Worm (Caenorhabditis elegans): ENCODE data around the gene Y69F12A.1.

Gene Y69F12A.1

ce11 chrIII:7462295-7462694, 5.6 kb downstream of the Y69F12A.1 start, which contains the start of gene fipr-20:
fipr-20 (minus strand) TSS chrIII:7462395.
- TF ChIP-seq lin-13 (GFP tag; optimal IDR thresholded peaks at IDR 0.05), result no peak
- no peak for TF ChIP-seq nhr-11 (tag; optimal IDR thresholded peaks at IDR 0.05)
- TF ChIP-seq ztf-4 (tag; optimal IDR thresholded peaks at IDR 0.05), result no peak
- TF ChIP-seq blmp-1 (tag; optimal IDR thresholded peaks at IDR 0.05; ENCODE audit: insufficient read depth), result no peak
- no peak for TF ChIP-seq dmd-4 (tag; optimal IDR thresholded peaks at IDR 0.05)
- no peak for TF ChIP-seq ceh-82 (tag; optimal IDR thresholded peaks at IDR 0.05)
- TF ChIP-seq ceh-16 (tag; optimal IDR thresholded peaks at IDR 0.05), result no peak
- no peak for TF ChIP-seq skn-1 (tag; optimal IDR thresholded peaks at IDR 0.05)
- TF ChIP-seq nhr-237 (tag; optimal IDR thresholded peaks at IDR 0.05), result no peak
- no peak for TF ChIP-seq sma-3 (GFP tag; optimal IDR thresholded peaks at IDR 0.05)
- TF ChIP-seq ztf-11 (tag; optimal IDR thresholded peaks at IDR 0.05), result no peak
- TF ChIP-seq ztf-1 (GFP tag; conservative IDR thresholded peaks at IDR 0.05), result no peak
- no peak for TF ChIP-seq nhr-21 (tag; optimal IDR thresholded peaks at IDR 0.05)
- no peak for TF ChIP-seq unc-55 (GFP tag; optimal IDR thresholded peaks at IDR 0.05)
- TF ChIP-seq peb-1 (tag; optimal IDR thresholded peaks at IDR 0.05), result no peak
- no peak for TF ChIP-seq ZK546.5 (tag; optimal IDR thresholded peaks at IDR 0.05)
- TF ChIP-seq mab-5 (tag; optimal IDR thresholded peaks at IDR 0.05), result no peak

- TF ChIP-seq lsy-2 (tag; optimal IDR thresholded peaks at IDR 0.05) (peak in 1 of 2 experiments; percentile 41), nhr-6 (tag; optimal IDR thresholded peaks at IDR 0.05) (no peak), alr-1 (tag; optimal IDR thresholded peaks at IDR 0.05) (no peak), lin-13 (GFP tag; optimal IDR thresholded peaks at IDR 0.05) (no peak), peb-1 (tag; optimal IDR thresholded peaks at IDR 0.05) (no peak), unc-55 (GFP tag; optimal IDR thresholded peaks at IDR 0.05) (peak; percentile 19), snpc-4 (tag; optimal IDR thresholded peaks at IDR 0.05) (no peak), blmp-1 (tag; optimal IDR thresholded peaks at IDR 0.05; ENCODE audit: insufficient read depth) (no peak), sem-4 (tag; optimal IDR thresholded peaks at IDR 0.05) (no peak), nhr-12 (tag; optimal IDR thresholded peaks at IDR 0.05) (no peak), fos-1 (tag; optimal IDR thresholded peaks at IDR 0.05) (no peak), egl-27 (tag; optimal IDR thresholded peaks at IDR 0.05) (no peak), C34F6.9 (tag; optimal IDR thresholded peaks at IDR 0.05) (peak; percentile 54), crh-2 (tag; optimal IDR thresholded peaks at IDR 0.05) (no peak)
Measured at ce11 chrIII:7463438-7464008, 6.8 kb downstream of the Y69F12A.1 start, which contains the start of gene H14A12.3. H14A12.3 (plus strand) TSS chrIII:7463797.

ce11 chrIII:7465347-7465746, 8.6 kb downstream of the Y69F12A.1 start, which contains the start of gene fum-1:
fum-1 (plus strand) TSS chrIII:7465605.
- TF ChIP-seq F13H6.1 (tag; optimal IDR thresholded peaks at IDR 0.05), result peak; percentile 34
- TF ChIP-seq nhr-237 (tag; optimal IDR thresholded peaks at IDR 0.05), result no peak
- TF ChIP-seq sma-3 (GFP tag; optimal IDR thresholded peaks at IDR 0.05), result peak; percentile 56
- peak; percentile 70 for TF ChIP-seq crh-2 (tag; optimal IDR thresholded peaks at IDR 0.05)
- peak; percentile 79 for TF ChIP-seq nhr-25 (tag; optimal IDR thresholded peaks at IDR 0.05)
- TF ChIP-seq fos-1 (tag; optimal IDR thresholded peaks at IDR 0.05), result peak; percentile 54
- TF ChIP-seq R02D3.7 (tag; optimal IDR thresholded peaks at IDR 0.05), result no peak
- peak; percentile 39 for TF ChIP-seq lin-13 (GFP tag; optimal IDR thresholded peaks at IDR 0.05)
- no peak for TF ChIP-seq unc-39 (tag; optimal IDR thresholded peaks at IDR 0.05)
- TF ChIP-seq nhr-10 (tag; optimal IDR thresholded peaks at IDR 0.05), result no peak
- peak; percentile 22 for TF ChIP-seq nhr-21 (tag; optimal IDR thresholded peaks at IDR 0.05)
- peak; percentile 44 for TF ChIP-seq nhr-6 (tag; optimal IDR thresholded peaks at IDR 0.05)
- peak; percentile 28 for TF ChIP-seq unc-55 (GFP tag; optimal IDR thresholded peaks at IDR 0.05)
- TF ChIP-seq Y55F3AM.14 (GFP tag; optimal IDR thresholded peaks at IDR 0.05), result no peak
- peak; percentile 2 for TF ChIP-seq lin-11 (tag; optimal IDR thresholded peaks at IDR 0.05)
- peak; percentile 59 for TF ChIP-seq gmeb-1 (tag; optimal IDR thresholded peaks at IDR 0.05)
- peak in 1 of 2 experiments; percentile 69 for TF ChIP-seq lsy-2 (tag; optimal IDR thresholded peaks at IDR 0.05)
- peak; percentile 12 for TF ChIP-seq snpc-4 (tag; optimal IDR thresholded peaks at IDR 0.05)
- peak in 1 of 2 experiments; percentile 63 for TF ChIP-seq mdl-1 (tag; optimal IDR thresholded peaks at IDR 0.05)
- peak; percentile 64 for TF ChIP-seq C34F6.9 (tag; optimal IDR thresholded peaks at IDR 0.05)
- no peak for TF ChIP-seq peb-1 (tag; optimal IDR thresholded peaks at IDR 0.05)
- TF ChIP-seq elt-1 (tag; optimal IDR thresholded peaks at IDR 0.05), result no peak
- no peak for TF ChIP-seq mab-5 (tag; optimal IDR thresholded peaks at IDR 0.05)
- peak; percentile 7 for TF ChIP-seq blmp-1 (tag; optimal IDR thresholded peaks at IDR 0.05; ENCODE audit: insufficient read depth)
- TF ChIP-seq nhr-23 (tag; optimal IDR thresholded peaks at IDR 0.05), result no peak
- peak; percentile 79 for TF ChIP-seq sma-9 (GFP tag; optimal IDR thresholded peaks at IDR 0.05)
- TF ChIP-seq sma-9 (tag; optimal IDR thresholded peaks at IDR 0.05), result no peak
- TF ChIP-seq ama-1 (optimal IDR thresholded peaks at IDR 0.05), result peak; percentile 41
- no peak for TF ChIP-seq ztf-1 (GFP tag; conservative IDR thresholded peaks at IDR 0.05)
- TF ChIP-seq ztf-4 (tag; optimal IDR thresholded peaks at IDR 0.05), result peak; percentile 41
- no peak for TF ChIP-seq ceh-16 (tag; optimal IDR thresholded peaks at IDR 0.05)
- TF ChIP-seq nhr-129 (tag; optimal IDR thresholded peaks at IDR 0.05), result peak; percentile 63
- TF ChIP-seq egl-27 (tag; optimal IDR thresholded peaks at IDR 0.05), result no peak

Measured in whole organism, L2 larva.